Fruit fly (Drosophila melanogaster): ENCODE data around the gene CG4887.
A peak's percentile ranks its signal among the peaks of the same experiment; 100 is the strongest.

dm6 chr2L:1163538-1164143, 9.2 kb upstream of the CG4887 start, which contains the start of gene CG5080:
- TF ChIP-seq CG14655 (GFP tag; optimal IDR thresholded peaks at IDR 0.05): no peak
- TF ChIP-seq CG34367 (tag; optimal IDR thresholded peaks at IDR 0.05): no peak
- TF ChIP-seq fd96Ca (GFP tag; IDR thresholded peaks at IDR 0.05): 0 out of 3 replicates have a peak, but pooled peaks have one; percentile 16
- no peak for TF ChIP-seq CG4496 (GFP tag; IDR thresholded peaks at IDR 0.05)
- no peak for TF ChIP-seq CG9948 (tag; optimal IDR thresholded peaks at IDR 0.05)
- TF ChIP-seq Pif1A (GFP tag; optimal IDR thresholded peaks at IDR 0.05): no peak
- no peak for TF ChIP-seq CG8301 (tag; optimal IDR thresholded peaks at IDR 0.05)
- TF ChIP-seq EcR (GFP tag; optimal IDR thresholded peaks at IDR 0.05): no peak
- no peak for TF ChIP-seq gl (tag; optimal IDR thresholded peaks at IDR 0.05)
- TF ChIP-seq CG15710 (tag; optimal IDR thresholded peaks at IDR 0.05): no peak
- no peak for TF ChIP-seq D1 (tag; optimal IDR thresholded peaks at IDR 0.05)
- no peak for TF ChIP-seq CG8159 (tag; optimal IDR thresholded peaks at IDR 0.05)
- no peak for TF ChIP-seq Ets98B (GFP tag; IDR thresholded peaks at IDR 0.05)
- TF ChIP-seq Snoo (tag; optimal IDR thresholded peaks at IDR 0.05): no peak

Data from whole organism, pupa.